Worm (Caenorhabditis elegans): Measurements from ENCODE around the gene math-24.
"Not testable (repeated sequence)": the region's sequence is repeated elsewhere in the genome, so short reads cannot be mapped to it uniquely, and the experiment has no call there.

math-24 gene

ce11 chrII:1899934-1900333, at the start of gene math-24:
Gene math-24 (plus strand): TSS chrII:1900234.
- TF ChIP-seq F13C5.2 (tag; optimal IDR thresholded peaks at IDR 0.05) (no peak), ceh-36 (tag; optimal IDR thresholded peaks at IDR 0.05) (no peak), sea-1 (GFP tag; conservative IDR thresholded peaks at IDR 0.05) (no peak), aly-1 (tag; optimal IDR thresholded peaks at IDR 0.05) (no peak), tbx-11 (GFP tag; IDR thresholded peaks at IDR 0.05) (no peak), pes-1 (GFP tag; IDR thresholded peaks at IDR 0.05) (no peak), hmbx-1 (tag; optimal IDR thresholded peaks at IDR 0.05) (no peak), ets-7 (tag; optimal IDR thresholded peaks at IDR 0.05) (no peak), hnd-1 (tag; optimal IDR thresholded peaks at IDR 0.05) (no peak), B0310.2 (tag; optimal IDR thresholded peaks at IDR 0.05) (no peak), ama-1 (optimal IDR thresholded peaks at IDR 0.05) (no peak), tbx-37 (GFP tag; conservative IDR thresholded peaks at IDR 0.05) (no peak)

ce11 chrII:1850299-1850698, 49.7 kb upstream of the math-24 start, which contains the start of gene fbxb-96:
Gene fbxb-96 (minus strand): TSS chrII:1850399.
- TF ChIP-seq ets-7 (tag; optimal IDR thresholded peaks at IDR 0.05) (no peak), ceh-13 (GFP tag; optimal IDR thresholded peaks at IDR 0.05) (no peak), tbx-11 (GFP tag; IDR thresholded peaks at IDR 0.05) (no peak), B0310.2 (tag; optimal IDR thresholded peaks at IDR 0.05) (no peak), hnd-1 (tag; optimal IDR thresholded peaks at IDR 0.05) (no peak), sea-1 (GFP tag; conservative IDR thresholded peaks at IDR 0.05) (no peak), ceh-36 (tag; optimal IDR thresholded peaks at IDR 0.05) (no peak), pes-1 (GFP tag; IDR thresholded peaks at IDR 0.05) (no peak), tra-4 (tag; optimal IDR thresholded peaks at IDR 0.05) (no peak), hmg-4 (GFP tag; optimal IDR thresholded peaks at IDR 0.05) (no peak), tbx-37 (GFP tag; conservative IDR thresholded peaks at IDR 0.05) (no peak), F13C5.2 (tag; optimal IDR thresholded peaks at IDR 0.05) (no peak), ama-1 (optimal IDR thresholded peaks at IDR 0.05) (no peak), aly-1 (tag; optimal IDR thresholded peaks at IDR 0.05) (no peak), flt-1 (GFP tag; IDR thresholded peaks at IDR 0.05) (no peak), scrt-1 (GFP tag; IDR thresholded peaks at IDR 0.05) (no peak), hmbx-1 (tag; optimal IDR thresholded peaks at IDR 0.05) (no peak)

- no peak for TF ChIP-seq aly-1 (tag; optimal IDR thresholded peaks at IDR 0.05)
- no peak for TF ChIP-seq hmg-4 (GFP tag; optimal IDR thresholded peaks at IDR 0.05)
- TF ChIP-seq tbx-37 (GFP tag; conservative IDR thresholded peaks at IDR 0.05): no peak
- TF ChIP-seq hnd-1 (tag; optimal IDR thresholded peaks at IDR 0.05): no peak
- TF ChIP-seq hmbx-1 (tag; optimal IDR thresholded peaks at IDR 0.05): no peak
- no peak for TF ChIP-seq ceh-36 (tag; optimal IDR thresholded peaks at IDR 0.05)
- no peak for TF ChIP-seq B0310.2 (tag; optimal IDR thresholded peaks at IDR 0.05)
- no peak for TF ChIP-seq F13C5.2 (tag; optimal IDR thresholded peaks at IDR 0.05)
- no peak for TF ChIP-seq sea-1 (GFP tag; conservative IDR thresholded peaks at IDR 0.05)
- no peak for TF ChIP-seq flt-1 (GFP tag; IDR thresholded peaks at IDR 0.05)
- no peak for TF ChIP-seq pes-1 (GFP tag; IDR thresholded peaks at IDR 0.05)
- TF ChIP-seq tbx-11 (GFP tag; IDR thresholded peaks at IDR 0.05): no peak
- TF ChIP-seq ama-1 (optimal IDR thresholded peaks at IDR 0.05): no peak
- TF ChIP-seq scrt-1 (GFP tag; IDR thresholded peaks at IDR 0.05): no peak
- TF ChIP-seq ceh-13 (GFP tag; optimal IDR thresholded peaks at IDR 0.05): no peak
These were observed 49.2 kb upstream of the math-24 start, which contains the start of gene C52E2.3 for ce11 chrII:1850840-1851294. Gene C52E2.3 (plus strand): TSS chrII:1851244.

- TF ChIP-seq pes-1 (GFP tag; IDR thresholded peaks at IDR 0.05): no peak
- no peak for TF ChIP-seq tbx-37 (GFP tag; conservative IDR thresholded peaks at IDR 0.05)
- TF ChIP-seq tra-4 (tag; optimal IDR thresholded peaks at IDR 0.05): no peak
- TF ChIP-seq scrt-1 (GFP tag; IDR thresholded peaks at IDR 0.05): no peak
- no peak for TF ChIP-seq F13C5.2 (tag; optimal IDR thresholded peaks at IDR 0.05)
- TF ChIP-seq hmbx-1 (tag; optimal IDR thresholded peaks at IDR 0.05): no peak
- TF ChIP-seq flt-1 (GFP tag; IDR thresholded peaks at IDR 0.05): no peak
- TF ChIP-seq ets-7 (tag; optimal IDR thresholded peaks at IDR 0.05): no peak
- TF ChIP-seq hmg-4 (GFP tag; optimal IDR thresholded peaks at IDR 0.05): no peak
- no peak for TF ChIP-seq ceh-36 (tag; optimal IDR thresholded peaks at IDR 0.05)
- TF ChIP-seq sea-1 (GFP tag; conservative IDR thresholded peaks at IDR 0.05): no peak
- TF ChIP-seq hnd-1 (tag; optimal IDR thresholded peaks at IDR 0.05): no peak
- no peak for TF ChIP-seq B0310.2 (tag; optimal IDR thresholded peaks at IDR 0.05)
- TF ChIP-seq aly-1 (tag; optimal IDR thresholded peaks at IDR 0.05): no peak
- no peak for TF ChIP-seq tbx-11 (GFP tag; IDR thresholded peaks at IDR 0.05)
- no peak for TF ChIP-seq ama-1 (optimal IDR thresholded peaks at IDR 0.05)
These were observed 48.3 kb upstream of the math-24 start for ce11 chrII:1851716-1852115.

- TF ChIP-seq pes-1 (GFP tag; IDR thresholded peaks at IDR 0.05): no peak
These were observed 47.5 kb upstream of the math-24 start, which contains the start of gene C52E2.2 for ce11 chrII:1852503-1852902. Gene C52E2.2 (plus strand): TSS chrII:1852803.

- not testable (repeated sequence) for TF ChIP-seq aly-1 (tag; optimal IDR thresholded peaks at IDR 0.05); scrt-1 (GFP tag; IDR thresholded peaks at IDR 0.05); tra-4 (tag; optimal IDR thresholded peaks at IDR 0.05)
These were observed 45.9 kb upstream of the math-24 start, which contains the start of gene fbxb-95 for ce11 chrII:1854094-1854493. Gene fbxb-95 (plus strand): TSS chrII:1854394.

ce11 chrII:1861285-1861793, 38.7 kb upstream of the math-24 start, which contains the start of gene C16C4.18:
Gene C16C4.18 (minus strand): TSS chrII:1861335.
- not testable (repeated sequence) for TF ChIP-seq ets-7 (tag; optimal IDR thresholded peaks at IDR 0.05); tbx-11 (GFP tag; IDR thresholded peaks at IDR 0.05); sea-1 (GFP tag; conservative IDR thresholded peaks at IDR 0.05)

- TF ChIP-seq pes-1 (GFP tag; IDR thresholded peaks at IDR 0.05); hmbx-1 (tag; optimal IDR thresholded peaks at IDR 0.05); sea-1 (GFP tag; conservative IDR thresholded peaks at IDR 0.05): not testable (repeated sequence)
These were observed 37.7 kb upstream of the math-24 start, which contains the start of gene fbxb-98 for ce11 chrII:1862334-1862733. Gene fbxb-98 (plus strand): TSS chrII:1862634.
